Worm (Caenorhabditis elegans): Measurements from ENCODE around the gene duxl-1.

ce11 chrII:1640496-1640895, 23.0 kb upstream of the duxl-1 start, which contains the start of gene srh-72:
- TF ChIP-seq fos-1 (tag; optimal IDR thresholded peaks at IDR 0.05) (no peak), mdl-1 (tag; optimal IDR thresholded peaks at IDR 0.05) (no peak), unc-55 (GFP tag; optimal IDR thresholded peaks at IDR 0.05) (no peak), ama-1 (optimal IDR thresholded peaks at IDR 0.05) (no peak), unc-62 (GFP tag; optimal IDR thresholded peaks at IDR 0.05) (no peak), blmp-1 (tag; optimal IDR thresholded peaks at IDR 0.05; ENCODE audit: insufficient read depth) (no peak), alr-1 (tag; optimal IDR thresholded peaks at IDR 0.05) (no peak), ZK546.5 (tag; optimal IDR thresholded peaks at IDR 0.05) (no peak), unc-39 (tag; optimal IDR thresholded peaks at IDR 0.05) (no peak), skn-1 (tag; optimal IDR thresholded peaks at IDR 0.05) (no peak)

All from whole organism, L2 larva.